Worm (Caenorhabditis elegans) whole organism, L1 larva: ENCODE measurements around the gene K10G4.10.

Experiments used
- Y116A8C.19 ChIP-seq: sonication (generic microtip); optimal IDR thresholded peaks from 2 replicates; lab custom pipeline; 2016; ENCODE audit warnings: missing compliant biosample characterization, missing genetic modification characterization, borderline replicate concordance
- alr-1 ChIP-seq: fragments of 200-800 bp; sonication (Bioruptor generic); optimal IDR thresholded peaks from 2 replicates; lab custom pipeline; 2018; ENCODE audit warnings: borderline replicate concordance, mild to moderate bottlenecking, missing genetic modification characterization, missing compliant biosample characterization
- ama-1 ChIP-seq: fragments of 150-350 bp; optimal IDR thresholded peaks from 2 replicates; lab custom pipeline; 2014
- ceh-8 ChIP-seq: fragments of 200-800 bp; sonication (Bioruptor generic); optimal IDR thresholded peaks from 2 replicates; lab custom pipeline; 2018; ENCODE audit warnings: mild to moderate bottlenecking, missing genetic modification characterization, moderate library complexity, missing compliant biosample characterization
- ceh-82 ChIP-seq, 3 experiments: fragments of 150-350 bp in 1 of 3; sonication (generic microtip) in 2 of 3; optimal IDR thresholded peaks; 2 replicates each; lab custom pipeline; 2014 to 2017; ENCODE audit warnings: missing biosample characterization in 3 of 3, missing genetic modification characterization in 3 of 3
- ceh-88 ChIP-seq: fragments of 200-800 bp; sonication (Bioruptor generic); IDR thresholded peaks from 2 replicates; pipeline ENCODE4 v1.3.6; 2022; ENCODE audit warnings: missing genetic modification characterization, missing compliant biosample characterization
- ces-1 ChIP-seq: fragments of 150-350 bp; optimal IDR thresholded peaks from 2 replicates; lab custom pipeline; 2014; ENCODE audit warnings: missing biosample characterization, missing genetic modification reagents, missing genetic modification characterization
- dsc-1 ChIP-seq: sonication (generic microtip); optimal IDR thresholded peaks from 2 replicates; lab custom pipeline; 2016; ENCODE audit warnings: mild to moderate bottlenecking, missing genetic modification characterization, missing compliant biosample characterization
- efl-1 ChIP-seq, 4 experiments: fragments of 150-350 bp; optimal IDR thresholded peaks in 3 of 4; peaks in 1 of 4; 1 replicate in 1 of 4; 2 replicates in 3 of 4; lab custom pipeline; 2014; ENCODE audit warnings: missing biosample characterization in 2 of 4, missing genetic modification characterization in 2 of 4, missing genetic modification reagents in 2 of 4
- efl-3 ChIP-seq: fragments of 200-800 bp; sonication (Bioruptor generic); optimal IDR thresholded peaks from 2 replicates; lab custom pipeline; 2018; ENCODE audit warnings: mild to moderate bottlenecking, missing genetic modification characterization, missing compliant biosample characterization
- elt-2 ChIP-seq: sonication (generic microtip); optimal IDR thresholded peaks from 2 replicates; lab custom pipeline; 2016; ENCODE audit warnings: missing genetic modification characterization, mild to moderate bottlenecking, inconsistent platforms, missing compliant biosample characterization, missing genetic modification reagents
- ets-5 ChIP-seq: fragments of 200-800 bp; sonication (Bioruptor generic); IDR thresholded peaks from 2 replicates; pipeline ENCODE4 v1.3.6; 2022; ENCODE audit warnings: missing genetic modification characterization, missing compliant biosample characterization
- fkh-10 ChIP-seq: sonication (generic microtip); optimal IDR thresholded peaks from 2 replicates; lab custom pipeline; 2017; ENCODE audit warnings: missing biosample characterization, missing genetic modification reagents, missing genetic modification characterization
- fkh-4 ChIP-seq: sonication (generic microtip); optimal IDR thresholded peaks from 2 replicates; lab custom pipeline; 2016; ENCODE audit warnings: missing compliant biosample characterization, missing genetic modification characterization, borderline replicate concordance
- fkh-8 ChIP-seq: sonication (generic microtip); optimal IDR thresholded peaks from 2 replicates; lab custom pipeline; 2016; ENCODE audit warnings: mild to moderate bottlenecking, missing genetic modification characterization, missing compliant biosample characterization
- grh-1 ChIP-seq: fragments of 200-800 bp; sonication (Bioruptor generic); IDR thresholded peaks from 2 replicates; pipeline ENCODE4 v1.3.6; 2022; ENCODE audit warnings: missing genetic modification reagents, missing genetic modification characterization, missing compliant biosample characterization
- hlh-4 ChIP-seq: sonication (generic microtip); optimal IDR thresholded peaks from 2 replicates; lab custom pipeline; 2016; ENCODE audit warnings: mild to moderate bottlenecking, missing genetic modification characterization, missing compliant biosample characterization
- hpl-2 ChIP-seq: fragments of 150-350 bp; optimal IDR thresholded peaks from 2 replicates; lab custom pipeline; 2014; ENCODE audit warnings: missing biosample characterization, missing genetic modification reagents, missing genetic modification characterization
- irx-1 ChIP-seq: sonication (generic microtip); optimal IDR thresholded peaks from 2 replicates; lab custom pipeline; 2016; ENCODE audit warnings: missing genetic modification characterization, missing compliant biosample characterization
- isw-1 ChIP-seq: fragments of 200-800 bp; sonication (Bioruptor generic); IDR thresholded peaks from 2 replicates; pipeline ENCODE4 v1.3.6; 2022; ENCODE audit warnings: missing genetic modification characterization, missing compliant biosample characterization
- lin-13 ChIP-seq: fragments of 150-350 bp; optimal IDR thresholded peaks from 2 replicates; lab custom pipeline; 2014; ENCODE audit warnings: missing biosample characterization, missing genetic modification reagents, missing genetic modification characterization
- lin-39 ChIP-seq: fragments of 150-350 bp; optimal IDR thresholded peaks from 2 replicates; lab custom pipeline; 2014; ENCODE audit warnings: missing biosample characterization, missing genetic modification reagents, missing genetic modification characterization
- lir-3 ChIP-seq: sonication (generic microtip); optimal IDR thresholded peaks from 2 replicates; lab custom pipeline; 2016; ENCODE audit warnings: mild to moderate bottlenecking, missing genetic modification characterization, moderate library complexity, missing compliant biosample characterization; ENCODE audit not compliant: poor library complexity
- lsy-2 ChIP-seq, 2 experiments: fragments of 150-350 bp; optimal IDR thresholded peaks; 2 replicates each; lab custom pipeline; 2014; ENCODE audit warnings: missing biosample characterization in 2 of 2, missing genetic modification characterization in 2 of 2
- mdl-1 ChIP-seq, 2 experiments: fragments of 150-350 bp; optimal IDR thresholded peaks; 2 replicates each; lab custom pipeline; 2014 to 2017; ENCODE audit warnings: missing biosample characterization in 2 of 2, missing genetic modification characterization in 2 of 2, inconsistent platforms in 1 of 2
- mef-2 ChIP-seq: fragments of 150-350 bp; optimal IDR thresholded peaks from 2 replicates; lab custom pipeline; 2014; ENCODE audit warnings: missing biosample characterization, missing genetic modification characterization
- mep-1 ChIP-seq: fragments of 150-350 bp; optimal IDR thresholded peaks from 2 replicates; lab custom pipeline; 2014; ENCODE audit warnings: missing biosample characterization, missing genetic modification characterization
- nhr-20 ChIP-seq: sonication (generic microtip); optimal IDR thresholded peaks from 2 replicates; lab custom pipeline; 2016; ENCODE audit warnings: mild to moderate bottlenecking, missing genetic modification characterization, missing compliant biosample characterization
- nhr-71 ChIP-seq: sonication (generic microtip); optimal IDR thresholded peaks from 2 replicates; lab custom pipeline; 2016; ENCODE audit warnings: mild to moderate bottlenecking, missing genetic modification characterization, moderate library complexity, missing compliant biosample characterization
- nhr-77 ChIP-seq: fragments of 150-350 bp; optimal IDR thresholded peaks from 2 replicates; lab custom pipeline; 2014; ENCODE audit warnings: missing biosample characterization, missing genetic modification characterization
- nhr-84 ChIP-seq: sonication (generic microtip); optimal IDR thresholded peaks from 2 replicates; lab custom pipeline; 2017; ENCODE audit warnings: missing biosample characterization, missing genetic modification characterization
- pqm-1 ChIP-seq: sonication (generic microtip); optimal IDR thresholded peaks from 3 replicates; lab custom pipeline; 2017; ENCODE audit warnings: missing biosample characterization, missing genetic modification characterization
- rnt-1 ChIP-seq: sonication (generic microtip); optimal IDR thresholded peaks from 2 replicates; lab custom pipeline; 2016; ENCODE audit warnings: mild to moderate bottlenecking, missing genetic modification characterization, moderate library complexity, missing compliant biosample characterization
- sptf-1 ChIP-seq: fragments of 150-350 bp; optimal IDR thresholded peaks from 2 replicates; lab custom pipeline; 2014; ENCODE audit warnings: missing biosample characterization, missing genetic modification characterization
- swsn-7 ChIP-seq: sonication (generic microtip); optimal IDR thresholded peaks from 2 replicates; lab custom pipeline; 2016; ENCODE audit warnings: missing genetic modification characterization, missing compliant biosample characterization
- tlp-1 ChIP-seq: fragments of 150-350 bp; optimal IDR thresholded peaks from 2 replicates; lab custom pipeline; 2014; ENCODE audit warnings: missing biosample characterization, missing genetic modification characterization
- unc-62 ChIP-seq: fragments of 150-350 bp; optimal IDR thresholded peaks from 2 replicates; lab custom pipeline; 2014; ENCODE audit warnings: missing biosample characterization, missing genetic modification reagents, missing genetic modification characterization

K10G4.10 gene

DNA sequence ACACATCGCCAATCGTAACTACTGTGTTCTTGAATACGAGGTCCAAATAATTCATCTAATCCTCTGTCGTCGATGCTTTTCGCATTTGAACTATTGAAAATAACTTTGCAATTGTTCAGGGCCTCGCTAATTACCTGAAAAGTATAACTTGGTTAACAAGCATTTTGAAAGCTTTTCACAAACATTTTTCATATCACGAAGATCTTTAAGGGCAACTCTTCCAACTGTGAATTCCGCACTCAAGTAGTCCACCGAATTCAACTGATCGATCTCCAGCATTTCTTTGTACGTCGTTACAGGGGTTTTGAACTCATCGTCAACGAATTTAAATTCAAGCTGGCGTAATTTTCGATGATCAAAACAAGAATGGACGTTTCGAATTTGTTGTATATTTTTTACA, 23.1 kb downstream of the K10G4.10 start:
- TF ChIP-seq unc-62 (GFP tag; lab: Kevin White, UChicago) (no peak), ceh-88 (no peak), hpl-2 (GFP tag; lab: Kevin White, UChicago) (no peak), elt-2 (tag; lab: Kevin White, UChicago) (no peak), hlh-4 (tag; lab: Kevin White, UChicago) (no peak), ceh-8 (GFP tag; lab: Kevin White, UChicago) (no peak), lir-3 (tag; lab: Kevin White, UChicago) (no peak), ets-5 (GFP tag; lab: Robert Waterston, UW) (no peak), dsc-1 (tag; lab: Kevin White, UChicago) (no peak)

DNA sequence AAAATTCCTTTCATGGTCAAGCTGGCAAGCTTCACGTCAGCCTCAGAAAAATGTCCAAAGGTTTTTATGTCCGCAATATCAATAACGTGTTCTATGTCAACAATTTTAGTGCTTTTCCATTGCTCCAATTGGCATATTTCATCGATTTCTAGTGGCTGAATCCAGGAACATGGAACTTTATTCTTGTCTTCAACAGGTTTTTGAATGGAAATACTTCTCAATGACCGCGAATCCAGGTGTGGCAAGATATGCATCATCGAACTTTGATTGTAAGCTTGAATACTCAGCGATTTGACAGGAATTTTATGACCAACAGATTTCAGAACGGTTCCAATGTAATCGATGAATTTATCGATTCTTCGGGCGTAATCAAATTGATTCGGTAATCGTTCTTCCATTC, 25.3 kb downstream of the K10G4.10 start:
- TF ChIP-seq unc-62 (GFP tag; lab: Kevin White, UChicago) = no peak
- TF ChIP-seq alr-1 (tag; lab: Kevin White, UChicago) = no peak
- no peak for TF ChIP-seq sptf-1 (tag; lab: Kevin White, UChicago)
- no peak for TF ChIP-seq nhr-71
- TF ChIP-seq fkh-4 = no peak
- no peak for TF ChIP-seq nhr-77
- TF ChIP-seq grh-1 (GFP tag; lab: Robert Waterston, UW) = no peak
- no peak for TF ChIP-seq fkh-8 (tag; lab: Kevin White, UChicago)

DNA sequence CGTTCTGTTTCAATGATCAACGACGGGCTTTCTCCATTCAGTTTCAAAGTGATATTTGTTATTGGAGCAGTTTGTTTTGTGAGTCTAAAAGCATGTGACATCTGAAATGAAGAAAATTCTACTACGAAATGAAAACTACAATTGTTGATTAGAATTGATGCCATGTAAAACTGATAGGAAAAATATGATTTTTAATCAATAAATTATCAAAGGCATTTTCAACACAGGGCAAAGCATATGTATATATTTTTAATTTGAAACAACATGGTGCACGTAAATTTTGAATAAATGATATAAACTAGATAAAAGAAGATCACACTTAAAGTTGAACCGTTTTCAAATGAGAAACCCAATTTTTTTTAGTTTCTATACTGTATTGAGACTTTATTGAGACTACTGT, 28.0 kb downstream of the K10G4.10 start, which contains the start of gene K10G4.5:
TSS of gene K10G4.5 (minus strand) at position 101 of the 400 bp plus-strand sequence.
- TF ChIP-seq pqm-1 (tag; lab: Kevin White, UChicago) (no peak), elt-2 (tag; lab: Kevin White, UChicago) (no peak), mdl-1 (tag; optimal IDR thresholded peaks at IDR 0.05; lab: Kevin White, UChicago) (no peak), mef-2 (no peak), fkh-10 (GFP tag; lab: Kevin White, UChicago) (no peak), lin-39 (tag; lab: Kevin White, UChicago) (no peak)

DNA sequence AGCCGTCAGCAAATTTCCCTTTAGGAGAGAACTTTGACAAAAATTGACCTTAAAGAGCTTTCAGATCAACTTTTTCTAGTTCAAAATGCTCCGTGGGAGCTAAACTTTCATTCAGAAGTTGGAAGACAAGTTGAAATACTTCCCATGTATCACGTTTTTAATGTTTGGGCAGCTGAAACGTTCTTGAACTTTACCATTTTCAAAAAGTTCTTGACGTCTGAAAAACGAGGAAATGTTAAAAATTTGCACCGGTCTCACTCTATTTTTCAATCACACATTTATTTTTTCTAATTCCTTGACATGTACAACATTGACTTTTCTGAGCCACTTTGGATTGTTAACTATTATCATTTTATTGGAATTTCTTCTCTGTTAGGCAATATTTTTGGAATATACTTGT, 29.4 kb downstream of the K10G4.10 start, which contains the start of gene sri-70:
TSS of gene sri-70 (plus strand) at position 301 of the 400 bp plus-strand sequence.
- TF ChIP-seq ets-5 (GFP tag; lab: Robert Waterston, UW) (no peak), irx-1 (no peak), ceh-82 (tag; optimal IDR thresholded peaks at IDR 0.05; lab: Kevin White, UChicago) (no peak), lsy-2 (tag; optimal IDR thresholded peaks at IDR 0.05; lab: Kevin White, UChicago) (no peak), rnt-1 (tag; lab: Kevin White, UChicago) (no peak), efl-3 (GFP tag; lab: Kevin White, UChicago) (no peak), lin-13 (no peak), lin-39 (tag; lab: Kevin White, UChicago) (no peak), hlh-4 (tag; lab: Kevin White, UChicago) (no peak), ces-1 (GFP tag; lab: Kevin White, UChicago) (no peak), mep-1 (no peak), swsn-7 (tag; lab: Kevin White, UChicago) (no peak), tlp-1 (tag; lab: Kevin White, UChicago) (no peak), pqm-1 (tag; lab: Kevin White, UChicago) (no peak), ceh-88 (no peak), nhr-77 (no peak)

DNA sequence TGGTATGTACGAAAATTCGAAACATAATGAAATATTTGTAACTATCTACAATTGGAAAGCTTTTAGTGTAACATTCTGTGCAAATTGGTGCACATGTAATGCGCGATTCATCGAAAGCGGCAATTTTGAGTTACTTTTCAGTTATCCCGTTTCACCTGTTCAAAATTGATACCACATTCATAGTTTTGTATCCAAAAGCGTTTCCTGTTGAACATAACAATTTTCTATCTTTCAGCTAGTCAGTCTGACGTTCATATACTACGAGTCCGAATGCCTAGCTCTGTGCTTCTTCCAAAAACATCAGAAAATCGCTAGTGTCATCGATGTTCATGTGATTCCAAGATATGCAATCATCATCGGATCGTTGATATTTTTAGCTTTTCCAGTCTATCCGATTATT, 30.0 kb downstream of the K10G4.10 start:
- TF ChIP-seq nhr-20 (tag; lab: Kevin White, UChicago) = no peak
- no peak for TF ChIP-seq nhr-84
- no peak for TF ChIP-seq efl-1 (optimal IDR thresholded peaks at IDR 0.05; lab: Kevin White, UChicago)
- TF ChIP-seq efl-1 (GFP tag; optimal IDR thresholded peaks at IDR 0.05 in 1 of 2; lab: Kevin White, UChicago) = no peak
- no peak for TF ChIP-seq isw-1 (GFP tag; lab: Robert Waterston, UW)
- no peak for TF ChIP-seq pqm-1 (tag; lab: Kevin White, UChicago)
- TF ChIP-seq ama-1 (lab: Kevin White, UChicago) = no peak
- no peak for TF ChIP-seq ces-1 (GFP tag; lab: Kevin White, UChicago)
- TF ChIP-seq Y116A8C.19 (tag; lab: Kevin White, UChicago) = no peak
